Fruit fly (Drosophila melanogaster) whole organism, pupa: ENCODE data around the gene CG4452.

Experiments
- CG10348 ChIP-seq: fragments of 200-800 bp; sonication (Bioruptor generic); IDR thresholded peaks from 2 replicates; pipeline ENCODE4 v1.3.6; 2022; ENCODE audit warnings: missing biosample characterization, missing genetic modification characterization
- CG14655 ChIP-seq: fragments of 200-800 bp; sonication (Bioruptor generic); optimal IDR thresholded peaks from 3 replicates; lab custom pipeline; 2017; ENCODE audit warnings: mild to moderate bottlenecking, missing biosample characterization, missing genetic modification reagents, missing genetic modification characterization
- CG15710 ChIP-seq: fragments of 200-800 bp; sonication (Bioruptor generic); optimal IDR thresholded peaks from 2 replicates; lab custom pipeline; 2018; ENCODE audit warnings: missing biosample characterization, mild to moderate bottlenecking, missing genetic modification characterization, moderate library complexity
- CG32121 ChIP-seq: fragments of 200-800 bp; sonication (Bioruptor generic); IDR thresholded peaks from 2 replicates; pipeline ENCODE4 v1.3.6; 2022; ENCODE audit warnings: missing biosample characterization, missing genetic modification characterization
- CG34367 ChIP-seq: fragments of 200-800 bp; sonication (Bioruptor generic); optimal IDR thresholded peaks from 2 replicates; lab custom pipeline; 2018; ENCODE audit warnings: missing biosample characterization, mild to moderate bottlenecking, missing genetic modification characterization
- CG8301 ChIP-seq: fragments of 200-800 bp; sonication (Bioruptor generic); optimal IDR thresholded peaks from 2 replicates; lab custom pipeline; 2018; ENCODE audit warnings: missing biosample characterization, mild to moderate bottlenecking, missing genetic modification characterization
- CG9948 ChIP-seq: fragments of 200-800 bp; sonication (Bioruptor generic); optimal IDR thresholded peaks from 2 replicates; lab custom pipeline; 2018; ENCODE audit warnings: missing biosample characterization, mild to moderate bottlenecking, missing genetic modification characterization, moderate library complexity
- D1 ChIP-seq: fragments of 200-800 bp; sonication (Bioruptor generic); optimal IDR thresholded peaks from 2 replicates; lab custom pipeline; 2018; ENCODE audit warnings: missing biosample characterization, mild to moderate bottlenecking, missing genetic modification characterization, moderate library complexity
- Ets98B ChIP-seq: fragments of 200-800 bp; sonication (Bioruptor generic); IDR thresholded peaks from 2 replicates; pipeline ENCODE4 v1.3.6; 2022; ENCODE audit warnings: missing biosample characterization, missing genetic modification characterization
- Pif1A ChIP-seq: fragments of 200-800 bp; sonication (Bioruptor generic); optimal IDR thresholded peaks from 3 replicates; lab custom pipeline; 2016; ENCODE audit warnings: missing biosample characterization, missing genetic modification characterization
- Pif1B ChIP-seq: fragments of 200-800 bp; sonication (Bioruptor generic); optimal IDR thresholded peaks from 3 replicates; lab custom pipeline; 2016; ENCODE audit warnings: missing biosample characterization, missing genetic modification characterization

DNA sequence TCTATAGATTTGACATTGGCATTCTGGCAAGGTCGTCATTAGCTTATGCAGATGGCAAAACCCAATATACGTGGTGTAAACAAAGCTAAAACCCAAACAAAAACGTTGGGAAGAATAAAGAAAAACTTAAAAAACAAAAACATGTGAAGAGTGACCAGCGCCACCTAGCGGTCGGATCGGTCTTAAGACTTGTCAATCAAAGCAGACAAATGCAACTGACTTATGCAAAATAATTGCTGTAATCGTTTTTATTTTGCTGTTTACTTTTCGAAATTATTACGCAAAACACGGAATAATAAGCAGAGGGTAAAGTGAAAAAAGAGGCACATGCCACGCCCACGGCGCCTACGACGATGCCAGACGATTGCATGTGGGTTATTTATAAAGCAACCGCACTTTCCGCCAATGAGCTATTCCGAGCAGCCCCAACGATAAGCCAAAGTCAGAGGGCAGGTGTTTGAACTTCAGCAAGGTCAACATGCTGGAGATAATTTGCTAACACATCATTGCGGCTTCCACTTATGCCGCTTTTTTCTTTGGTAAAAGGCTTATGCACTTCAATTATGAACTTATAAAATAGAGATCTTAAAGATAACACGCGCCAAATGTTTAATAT lies 10.9 kb upstream of the CG4452 start:
- no peak for TF ChIP-seq CG9948
- TF ChIP-seq CG15710 (tag; lab: Kevin White, UChicago), result no peak
- no peak for TF ChIP-seq CG8301 (tag; lab: Kevin White, UChicago)
- TF ChIP-seq CG10348, result no peak
- no peak for TF ChIP-seq Pif1A
- no peak for TF ChIP-seq D1 (tag; lab: Kevin White, UChicago)
- no peak for TF ChIP-seq Ets98B
- no peak for TF ChIP-seq Pif1B
- TF ChIP-seq CG32121 (GFP tag; lab: Robert Waterston, UW), result no peak
- TF ChIP-seq CG14655, result no peak
- no peak for TF ChIP-seq CG34367 (tag; lab: Kevin White, UChicago)
